Worm (Caenorhabditis elegans): Measurements from ENCODE around the gene W04G3.5.

- TF ChIP-seq nhr-28 (tag; optimal IDR thresholded peaks at IDR 0.05): no peak
- TF ChIP-seq snpc-4 (tag; optimal IDR thresholded peaks at IDR 0.05): no peak
- peak; percentile 61 for TF ChIP-seq ama-1 (optimal IDR thresholded peaks at IDR 0.05)
- no peak for TF ChIP-seq elt-1 (tag; optimal IDR thresholded peaks at IDR 0.05)
- TF ChIP-seq mml-1 (tag; optimal IDR thresholded peaks at IDR 0.05): no peak
- TF ChIP-seq nhr-67 (tag; optimal IDR thresholded peaks at IDR 0.05): no peak
- TF ChIP-seq nhr-76 (tag; optimal IDR thresholded peaks at IDR 0.05): no peak
- no peak for TF ChIP-seq aly-2 (tag; optimal IDR thresholded peaks at IDR 0.05)
- peak; percentile 83 for TF ChIP-seq nhr-23 (tag; optimal IDR thresholded peaks at IDR 0.05)
- TF ChIP-seq ceh-9 (tag; optimal IDR thresholded peaks at IDR 0.05): no peak
Measured at ce11 chrX:11036114-11037087, 37.1 kb upstream of the W04G3.5 start.
